Fruit fly (Drosophila melanogaster) whole organism, embryonic: ENCODE results near the gene CG7550.

ENCODE experiments used
- Atf3 ChIP-seq: fragments of 200-800 bp; sonication (Bioruptor generic); optimal IDR thresholded peaks from 3 replicates; lab custom pipeline; 2016; ENCODE audit warnings: missing biosample characterization, missing genetic modification characterization
- CG10321 ChIP-seq: fragments of 200-800 bp; sonication (Bioruptor generic); IDR thresholded peaks from 2 replicates; pipeline ENCODE4 v1.3.6; 2022; ENCODE audit warnings: missing biosample characterization, missing genetic modification characterization
- CG10565 ChIP-seq: fragments of 200-800 bp; sonication (Bioruptor generic); optimal IDR thresholded peaks from 3 replicates; lab custom pipeline; 2016; ENCODE audit warnings: missing biosample characterization, mild to moderate bottlenecking, missing genetic modification characterization
- CG12219 ChIP-seq: fragments of 200-800 bp; sonication (Bioruptor generic); optimal IDR thresholded peaks from 3 replicates; lab custom pipeline; 2018; ENCODE audit warnings: missing biosample characterization, mild to moderate bottlenecking, missing genetic modification characterization
- CG13287 ChIP-seq: fragments of 200-800 bp; sonication (Bioruptor generic); IDR thresholded peaks from 2 replicates; pipeline ENCODE4 v1.3.6; 2022; ENCODE audit warnings: missing biosample characterization, missing genetic modification characterization; ENCODE audit not compliant: partially characterized antibody
- CG16813 ChIP-seq: fragments of 200-800 bp; sonication (Bioruptor generic); IDR thresholded peaks from 3 replicates; pipeline ENCODE4 v1.3.6; 2022; ENCODE audit warnings: missing biosample characterization, missing genetic modification characterization; ENCODE audit not compliant: partially characterized antibody
- CG18599 ChIP-seq: fragments of 200-800 bp; sonication (Bioruptor generic); optimal IDR thresholded peaks from 3 replicates; lab custom pipeline; 2017; ENCODE audit warnings: missing biosample characterization, missing genetic modification characterization, mild to moderate bottlenecking, moderate library complexity, missing genetic modification reagents
- CG32532 ChIP-seq: fragments of 200-800 bp; sonication (Bioruptor generic); IDR thresholded peaks from 2 replicates; pipeline ENCODE4 v1.3.6; 2022; ENCODE audit warnings: missing biosample characterization, missing genetic modification characterization
- CG33557 ChIP-seq: fragments of 200-800 bp; sonication (Bioruptor generic); optimal IDR thresholded peaks from 2 replicates; lab custom pipeline; 2019; ENCODE audit warnings: missing biosample characterization, mild to moderate bottlenecking, missing genetic modification characterization, moderate library complexity
- CG3407 ChIP-seq: fragments of 200-800 bp; sonication (Bioruptor generic); optimal IDR thresholded peaks from 2 replicates; lab custom pipeline; 2018; ENCODE audit warnings: missing biosample characterization, mild to moderate bottlenecking, missing genetic modification characterization
- CG4328 ChIP-seq: fragments of 200-800 bp; sonication (Bioruptor generic); optimal IDR thresholded peaks from 3 replicates; lab custom pipeline; 2017; ENCODE audit warnings: missing biosample characterization, missing genetic modification reagents, missing genetic modification characterization
- CG4854 ChIP-seq: fragments of 200-800 bp; sonication (Bioruptor generic); optimal IDR thresholded peaks from 2 replicates; lab custom pipeline; 2016; ENCODE audit warnings: missing biosample characterization, missing genetic modification characterization, inconsistent platforms
- CG7271 ChIP-seq: fragments of 200-800 bp; sonication (Bioruptor generic); optimal IDR thresholded peaks from 2 replicates; lab custom pipeline; 2018; ENCODE audit warnings: missing biosample characterization, mild to moderate bottlenecking, missing genetic modification characterization, moderate library complexity
- CG7745 ChIP-seq: fragments of 200-800 bp; sonication (Bioruptor generic); optimal IDR thresholded peaks from 2 replicates; lab custom pipeline; 2018; ENCODE audit warnings: missing biosample characterization, mild to moderate bottlenecking, missing genetic modification characterization, moderate library complexity
- CG7928 ChIP-seq: fragments of 200-800 bp; sonication (Bioruptor generic); optimal IDR thresholded peaks from 2 replicates; lab custom pipeline; 2017; ENCODE audit warnings: missing biosample characterization, mild to moderate bottlenecking, missing genetic modification characterization
- CG8089 ChIP-seq: fragments of 200-800 bp; sonication (Bioruptor generic); optimal IDR thresholded peaks from 3 replicates; lab custom pipeline; 2016; ENCODE audit warnings: missing biosample characterization, missing genetic modification characterization
- CG9817 ChIP-seq: fragments of 200-800 bp; sonication (Bioruptor generic); optimal IDR thresholded peaks from 2 replicates; lab custom pipeline; 2018; ENCODE audit warnings: missing biosample characterization, mild to moderate bottlenecking, missing genetic modification characterization, moderate library complexity
- Dad ChIP-seq: fragments of 200-800 bp; sonication (Bioruptor generic); optimal IDR thresholded peaks from 3 replicates; lab custom pipeline; 2016; ENCODE audit warnings: missing biosample characterization, missing genetic modification characterization
- Eip74EF ChIP-seq, 2 experiments: fragments of 200-800 bp in 1 of 2; fragments of >200 bp in 1 of 2; sonication (Bioruptor generic) in 1 of 2; optimal IDR thresholded peaks; 2 replicates each; lab custom pipeline; 2017 to 2019; ENCODE audit warnings: missing biosample characterization in 2 of 2, missing genetic modification characterization in 2 of 2, mild to moderate bottlenecking in 1 of 2, moderate library complexity in 1 of 2
- Fer2 ChIP-seq: fragments of 200-800 bp; sonication (Bioruptor generic); optimal IDR thresholded peaks from 2 replicates; lab custom pipeline; 2018; ENCODE audit warnings: missing biosample characterization, mild to moderate bottlenecking, missing genetic modification characterization, moderate library complexity
- Hey ChIP-seq: fragments of 200-800 bp; sonication (Bioruptor generic); optimal IDR thresholded peaks from 3 replicates; lab custom pipeline; 2018; ENCODE audit warnings: missing biosample characterization, mild to moderate bottlenecking, missing genetic modification characterization
- Hr78 ChIP-seq, 2 experiments: fragments of 200-800 bp in 1 of 2; fragments of >200 bp in 1 of 2; sonication (Bioruptor generic) in 1 of 2; optimal IDR thresholded peaks; 2 replicates each; lab custom pipeline; 2017 to 2019; ENCODE audit warnings: missing biosample characterization in 2 of 2, missing genetic modification characterization in 2 of 2, mild to moderate bottlenecking in 1 of 2, moderate library complexity in 1 of 2
- Lpt ChIP-seq: fragments of >200 bp; optimal IDR thresholded peaks from 2 replicates; lab custom pipeline; 2018; ENCODE audit warnings: missing biosample characterization, missing genetic modification characterization
- Mes4 ChIP-seq: fragments of 200-800 bp; sonication (Bioruptor generic); optimal IDR thresholded peaks from 2 replicates; lab custom pipeline; 2016; ENCODE audit warnings: missing biosample characterization, missing genetic modification characterization
- NFAT ChIP-seq: fragments of 200-800 bp; sonication (Bioruptor generic); IDR thresholded peaks from 2 replicates; pipeline ENCODE4 v1.3.6; 2022; ENCODE audit warnings: missing biosample characterization, missing genetic modification characterization
- Sry-β ChIP-seq: fragments of 200-800 bp; sonication (Bioruptor generic); optimal IDR thresholded peaks from 2 replicates; lab custom pipeline; 2018; ENCODE audit warnings: missing biosample characterization, mild to moderate bottlenecking, missing genetic modification characterization, moderate library complexity
- Sry-δ ChIP-seq: fragments of 200-800 bp; sonication (Bioruptor generic); optimal IDR thresholded peaks from 2 replicates; lab custom pipeline; 2016; ENCODE audit warnings: missing biosample characterization, missing genetic modification characterization
- Trl ChIP-seq, 3 experiments: fragments of >200 bp in 2 of 3; fragments of 200-800 bp in 1 of 3; sonication (Bioruptor generic) in 1 of 3; optimal IDR thresholded peaks; 2 replicates in 1 of 3; 3 replicates in 2 of 3; lab custom pipeline; 2016 to 2017; ENCODE audit warnings: missing biosample characterization in 1 of 3, missing genetic modification characterization in 1 of 3
- Usf ChIP-seq: fragments of 200-800 bp; sonication (Bioruptor generic); optimal IDR thresholded peaks from 2 replicates; lab custom pipeline; 2017; ENCODE audit warnings: missing genotype, missing biosample characterization, missing genetic modification characterization
- YL-1 ChIP-seq: fragments of 200-800 bp; sonication (Bioruptor generic); optimal IDR thresholded peaks from 3 replicates; lab custom pipeline; 2017; ENCODE audit warnings: missing biosample characterization, mild to moderate bottlenecking, missing genetic modification characterization
- aop ChIP-seq: fragments of 200-800 bp; sonication (Bioruptor generic); IDR thresholded peaks from 2 replicates; pipeline ENCODE4 v1.3.6; 2022; ENCODE audit warnings: missing biosample characterization, missing genetic modification characterization
- cg ChIP-seq: fragments of 200-800 bp; sonication (Bioruptor generic); optimal IDR thresholded peaks from 3 replicates; lab custom pipeline; 2019; ENCODE audit warnings: missing biosample characterization, mild to moderate bottlenecking, missing genetic modification characterization, moderate library complexity
- exex ChIP-seq: fragments of 200-800 bp; sonication (Bioruptor generic); optimal IDR thresholded peaks from 4 replicates; lab custom pipeline; 2018; ENCODE audit warnings: missing biosample characterization, mild to moderate bottlenecking, missing genetic modification characterization, moderate library complexity
- gem ChIP-seq: fragments of 200-800 bp; sonication (Bioruptor generic); optimal IDR thresholded peaks from 2 replicates; lab custom pipeline; 2019; ENCODE audit warnings: missing biosample characterization, mild to moderate bottlenecking, missing genetic modification characterization, moderate library complexity
- klu ChIP-seq: fragments of 200-800 bp; sonication (Bioruptor generic); IDR thresholded peaks from 2 replicates; pipeline ENCODE4 v1.3.6; 2022; ENCODE audit warnings: missing biosample characterization, missing genetic modification characterization
- lbe ChIP-seq: fragments of 200-800 bp; sonication (Bioruptor generic); optimal IDR thresholded peaks from 2 replicates; lab custom pipeline; 2016; ENCODE audit warnings: missing biosample characterization, mild to moderate bottlenecking, missing genetic modification characterization
- luna ChIP-seq: fragments of 200-800 bp; sonication (Bioruptor generic); optimal IDR thresholded peaks from 2 replicates; lab custom pipeline; 2016; ENCODE audit warnings: missing biosample characterization, missing genetic modification characterization
- nerfin-2 ChIP-seq: fragments of 200-800 bp; sonication (Bioruptor generic); IDR thresholded peaks from 2 replicates; pipeline ENCODE4 v1.3.6; 2022; ENCODE audit warnings: missing biosample characterization, missing genetic modification characterization; ENCODE audit not compliant: partially characterized antibody
- onecut ChIP-seq: fragments of 200-800 bp; sonication (Bioruptor generic); IDR thresholded peaks from 2 replicates; pipeline ENCODE4 v1.3.6; 2022; ENCODE audit warnings: missing biosample characterization, missing genetic modification characterization
- pfk ChIP-seq: fragments of 200-800 bp; sonication (Bioruptor generic); optimal IDR thresholded peaks from 2 replicates; lab custom pipeline; 2018; ENCODE audit warnings: missing biosample characterization, mild to moderate bottlenecking, missing genetic modification characterization, moderate library complexity
- pros ChIP-seq: fragments of 200-800 bp; sonication (Bioruptor generic); optimal IDR thresholded peaks from 3 replicates; lab custom pipeline; 2019; ENCODE audit warnings: missing biosample characterization, mild to moderate bottlenecking, missing genetic modification characterization, moderate library complexity
- sc ChIP-seq, 3 experiments: fragments of >200 bp in 2 of 3; fragments of 200-800 bp in 1 of 3; sonication (Bioruptor generic) in 1 of 3; optimal IDR thresholded peaks; 2 replicates in 2 of 3; 3 replicates in 1 of 3; lab custom pipeline; 2017; ENCODE audit warnings: mild to moderate bottlenecking in 1 of 3, missing biosample characterization in 1 of 3, missing genetic modification characterization in 1 of 3, missing genetic modification reagents in 1 of 3
- stc ChIP-seq: fragments of 200-800 bp; sonication (Bioruptor generic); IDR thresholded peaks from 2 replicates; pipeline ENCODE4 v1.3.6; 2022; ENCODE audit warnings: missing biosample characterization, missing genetic modification characterization
- unc-4 ChIP-seq: fragments of 200-800 bp; sonication (Bioruptor generic); IDR thresholded peaks from 2 replicates; pipeline ENCODE4 v1.3.6; 2022; ENCODE audit warnings: missing biosample characterization, missing genetic modification characterization; ENCODE audit not compliant: partially characterized antibody
- wdn ChIP-seq: fragments of 200-800 bp; sonication (Bioruptor generic); IDR thresholded peaks from 2 replicates; pipeline ENCODE4 v1.3.6; 2022; ENCODE audit warnings: missing biosample characterization, missing genetic modification characterization
- wek ChIP-seq: fragments of 200-800 bp; sonication (Bioruptor generic); optimal IDR thresholded peaks from 3 replicates; lab custom pipeline; 2018; ENCODE audit warnings: missing biosample characterization, mild to moderate bottlenecking, missing genetic modification characterization, moderate library complexity
- zen2 ChIP-seq: fragments of 200-800 bp; sonication (Bioruptor generic); IDR thresholded peaks from 3 replicates; pipeline ENCODE4 v1.3.6; 2022; ENCODE audit warnings: missing biosample characterization, missing genetic modification characterization; ENCODE audit not compliant: partially characterized antibody
- zfh2 ChIP-seq: fragments of 200-800 bp; sonication (Bioruptor generic); optimal IDR thresholded peaks from 2 replicates; lab custom pipeline; 2016; ENCODE audit warnings: missing biosample characterization, missing genetic modification characterization

Gene CG7550

dm6 chr3L:8096106-8096558 is 28.2 kb downstream of the CG7550 start (continued):
- TF ChIP-seq CG16813 = no peak
- TF ChIP-seq CG7271 (tag; lab: Kevin White, UChicago) = no peak
- no peak for TF ChIP-seq Lpt
- TF ChIP-seq sc (optimal IDR thresholded peaks at IDR 0.05; lab: Kevin White, UChicago) = no peak
- peak; percentile 64 for TF ChIP-seq sc (GFP tag; optimal IDR thresholded peaks at IDR 0.05; lab: Kevin White, UChicago)
- peak; percentile 67 for TF ChIP-seq Hey (tag; lab: Kevin White, UChicago)
- TF ChIP-seq CG13287 = no peak
- peak in 1 of 2 experiments; percentile 83 for TF ChIP-seq Eip74EF (GFP tag; optimal IDR thresholded peaks at IDR 0.05; lab: Kevin White, UChicago)
- no peak for TF ChIP-seq Mes4 (GFP tag; lab: Kevin White, UChicago)
- TF ChIP-seq CG12219 = peak; percentile 86
- peak; percentile 99 for TF ChIP-seq CG18599 (GFP tag; lab: Kevin White, UChicago)
- TF ChIP-seq cg (GFP tag; lab: Kevin White, UChicago) = no peak
- TF ChIP-seq Fer2 = peak; percentile 90
- peak; percentile 96 for TF ChIP-seq klu (GFP tag; lab: Robert Waterston, UW)
- peak; percentile 94 for TF ChIP-seq wdn (GFP tag; lab: Robert Waterston, UW)
- TF ChIP-seq zfh2 (GFP tag; lab: Kevin White, UChicago) = peak; percentile 87
- no peak for TF ChIP-seq Atf3 (GFP tag; lab: Kevin White, UChicago)
- no peak for TF ChIP-seq Sry-β (GFP tag; lab: Kevin White, UChicago)
- TF ChIP-seq aop (GFP tag; lab: Robert Waterston, UW) = no peak
- peak; percentile 84 for TF ChIP-seq Dad (GFP tag; lab: Kevin White, UChicago)
- peak; percentile 19 for TF ChIP-seq wek
- TF ChIP-seq CG7745 = no peak
- TF ChIP-seq stc (GFP tag; lab: Robert Waterston, UW) = peak; percentile 94
- TF ChIP-seq CG10321 = peak; percentile 71; the same call in 1 of the 2 replicates
- TF ChIP-seq exex (tag; lab: Kevin White, UChicago) = peak; percentile 72
- TF ChIP-seq NFAT = peak; percentile 92
- no peak for TF ChIP-seq zen2 (GFP tag; lab: Robert Waterston, UW)
- no peak for TF ChIP-seq nerfin-2
- no peak for TF ChIP-seq pfk (GFP tag; lab: Kevin White, UChicago)
- TF ChIP-seq gem (tag; lab: Kevin White, UChicago) = peak; percentile 98
- TF ChIP-seq onecut (GFP tag; lab: Robert Waterston, UW) = peak; percentile 77
- peak; percentile 80 for TF ChIP-seq CG3407
- TF ChIP-seq CG8089 (GFP tag; lab: Kevin White, UChicago) = peak; percentile 44
- peak; percentile 87 for TF ChIP-seq YL-1 (GFP tag; lab: Kevin White, UChicago)
- no peak for TF ChIP-seq pros (GFP tag; lab: Kevin White, UChicago)
- TF ChIP-seq Sry-δ (GFP tag; lab: Kevin White, UChicago) = peak; percentile 28
- TF ChIP-seq Hr78 (GFP tag; optimal IDR thresholded peaks at IDR 0.05; lab: Kevin White, UChicago) = peak in 1 of 2 experiments; percentile 61
- TF ChIP-seq lbe (GFP tag; lab: Kevin White, UChicago) = peak; percentile 53
- peak; percentile 79 for TF ChIP-seq CG7928
- TF ChIP-seq luna (GFP tag; lab: Kevin White, UChicago) = peak; percentile 82
- no peak for TF ChIP-seq unc-4 (GFP tag; lab: Robert Waterston, UW)
- peak; percentile 82 for TF ChIP-seq CG4854 (GFP tag; lab: Kevin White, UChicago)
- TF ChIP-seq CG33557 (GFP tag; lab: Kevin White, UChicago) = no peak
- peak; percentile 97 for TF ChIP-seq CG9817
- TF ChIP-seq CG32532 (GFP tag; lab: Robert Waterston, UW) = peak; percentile 98
- TF ChIP-seq Trl (optimal IDR thresholded peaks at IDR 0.05; lab: Kevin White, UChicago) = peak in 1 of 2 experiments; percentile 73
- peak; percentile 72 for TF ChIP-seq Trl (GFP tag; optimal IDR thresholded peaks at IDR 0.05; lab: Kevin White, UChicago)
- TF ChIP-seq CG4328 = peak; percentile 95
- TF ChIP-seq Usf = peak; percentile 95
- peak; percentile 10 for TF ChIP-seq CG10565 (GFP tag; lab: Kevin White, UChicago)
